Worm (Caenorhabditis elegans) whole organism, early embryonic: Measurements from ENCODE around the gene F54F2.6.

Source experiments
- B0310.2 ChIP-seq: sonication (generic microtip); optimal IDR thresholded peaks from 2 replicates; lab custom pipeline; 2016; ENCODE audit warnings: mild to moderate bottlenecking, missing genetic modification characterization, missing compliant biosample characterization
- aly-1 ChIP-seq: sonication (generic microtip); optimal IDR thresholded peaks from 2 replicates; lab custom pipeline; 2016; ENCODE audit warnings: missing genetic modification characterization, missing compliant biosample characterization
- ama-1 ChIP-seq: fragments of 150-350 bp; optimal IDR thresholded peaks from 2 replicates; lab custom pipeline; 2014
- ceh-13 ChIP-seq: fragments of 200-800 bp; sonication (Bioruptor generic); optimal IDR thresholded peaks from 2 replicates; lab custom pipeline; 2018; ENCODE audit warnings: mild to moderate bottlenecking, missing genetic modification characterization, missing compliant biosample characterization
- ceh-36 ChIP-seq: sonication (generic microtip); optimal IDR thresholded peaks from 2 replicates; lab custom pipeline; 2016; ENCODE audit warnings: missing genetic modification characterization, inconsistent platforms, missing compliant biosample characterization
- ets-7 ChIP-seq: sonication (generic microtip); optimal IDR thresholded peaks from 2 replicates; lab custom pipeline; 2016; ENCODE audit warnings: missing genotype, missing genetic modification characterization, missing compliant biosample characterization
- flt-1 ChIP-seq: fragments of 200-800 bp; sonication (Bioruptor generic); IDR thresholded peaks from 2 replicates; pipeline ENCODE4 v1.3.6; 2022; ENCODE audit warnings: missing genetic modification characterization, missing compliant biosample characterization
- hmbx-1 ChIP-seq: sonication (generic microtip); optimal IDR thresholded peaks from 2 replicates; lab custom pipeline; 2016; ENCODE audit warnings: mild to moderate bottlenecking, missing genetic modification characterization, missing compliant biosample characterization
- hmg-4 ChIP-seq: fragments of 200-800 bp; sonication (Bioruptor generic); optimal IDR thresholded peaks from 2 replicates; lab custom pipeline; 2018; ENCODE audit warnings: mild to moderate bottlenecking, missing genetic modification characterization, missing compliant biosample characterization
- hnd-1 ChIP-seq: sonication (generic microtip); optimal IDR thresholded peaks from 2 replicates; lab custom pipeline; 2016; ENCODE audit warnings: missing genetic modification characterization, missing compliant biosample characterization
- pes-1 ChIP-seq: fragments of 200-800 bp; sonication (Bioruptor generic); IDR thresholded peaks from 2 replicates; pipeline ENCODE4 v1.3.6; 2022; ENCODE audit warnings: missing genetic modification reagents, missing genetic modification characterization, missing compliant biosample characterization
- scrt-1 ChIP-seq: fragments of 200-800 bp; sonication (Bioruptor generic); IDR thresholded peaks from 2 replicates; pipeline ENCODE4 v1.3.6; 2022; ENCODE audit warnings: missing genetic modification characterization, missing compliant biosample characterization
- sea-1 ChIP-seq: fragments of 200-800 bp; sonication (Bioruptor generic); conservative IDR thresholded peaks from 2 replicates; pipeline ENCODE4 v1.3.6; 2022; ENCODE audit warnings: missing genetic modification characterization, missing compliant biosample characterization
- tbx-11 ChIP-seq: fragments of 200-800 bp; sonication (Bioruptor generic); IDR thresholded peaks from 2 replicates; pipeline ENCODE4 v1.3.6; 2022; ENCODE audit warnings: missing genetic modification characterization, missing compliant biosample characterization
- tbx-37 ChIP-seq: fragments of 200-800 bp; sonication (Bioruptor generic); conservative IDR thresholded peaks from 2 replicates; pipeline ENCODE4 v1.3.6; 2022; ENCODE audit warnings: missing genetic modification reagents, missing genetic modification characterization, missing compliant biosample characterization
- tra-4 ChIP-seq: sonication (generic microtip); optimal IDR thresholded peaks from 2 replicates; lab custom pipeline; 2017; ENCODE audit warnings: missing genetic modification characterization, missing compliant biosample characterization

The F54F2.6 gene

ce11 chrIII:8766467-8766866 is 34.0 kb downstream of the F54F2.6 start:
- TF ChIP-seq ama-1 (lab: Kevin White, UChicago), result no peak
- no peak for TF ChIP-seq hnd-1 (tag; lab: Kevin White, UChicago)
- TF ChIP-seq hmg-4 (GFP tag; lab: Kevin White, UChicago), result no peak
- no peak for TF ChIP-seq tbx-11 (GFP tag; lab: Robert Waterston, UW)

- no peak for TF ChIP-seq ama-1 (lab: Kevin White, UChicago)
- no peak for TF ChIP-seq ceh-36
- no peak for TF ChIP-seq hnd-1 (tag; lab: Kevin White, UChicago)
- no peak for TF ChIP-seq scrt-1 (GFP tag; lab: Robert Waterston, UW)
- TF ChIP-seq tbx-11 (GFP tag; lab: Robert Waterston, UW), result no peak
- TF ChIP-seq ets-7 (tag; lab: Kevin White, UChicago), result no peak
- no peak for TF ChIP-seq tra-4 (tag; lab: Kevin White, UChicago)
- no peak for TF ChIP-seq ceh-13
- TF ChIP-seq pes-1 (GFP tag; lab: Robert Waterston, UW), result no peak
- no peak for TF ChIP-seq sea-1 (GFP tag; lab: Robert Waterston, UW)
- no peak for TF ChIP-seq flt-1 (GFP tag; lab: Robert Waterston, UW)
- no peak for TF ChIP-seq hmg-4 (GFP tag; lab: Kevin White, UChicago)
Observed at ce11 chrIII:8765030-8765429, 35.5 kb downstream of the F54F2.6 start.

- TF ChIP-seq ets-7 (tag; lab: Kevin White, UChicago), result no peak
Observed at ce11 chrIII:8763111-8763510, 37.4 kb downstream of the F54F2.6 start.

ce11 chrIII:8762016-8762415 is 38.5 kb downstream of the F54F2.6 start:
- TF ChIP-seq B0310.2 (tag; lab: Kevin White, UChicago), result no peak
- TF ChIP-seq hmbx-1 (tag; lab: Kevin White, UChicago), result no peak
- no peak for TF ChIP-seq hmg-4 (GFP tag; lab: Kevin White, UChicago)
- no peak for TF ChIP-seq sea-1 (GFP tag; lab: Robert Waterston, UW)

DNA sequence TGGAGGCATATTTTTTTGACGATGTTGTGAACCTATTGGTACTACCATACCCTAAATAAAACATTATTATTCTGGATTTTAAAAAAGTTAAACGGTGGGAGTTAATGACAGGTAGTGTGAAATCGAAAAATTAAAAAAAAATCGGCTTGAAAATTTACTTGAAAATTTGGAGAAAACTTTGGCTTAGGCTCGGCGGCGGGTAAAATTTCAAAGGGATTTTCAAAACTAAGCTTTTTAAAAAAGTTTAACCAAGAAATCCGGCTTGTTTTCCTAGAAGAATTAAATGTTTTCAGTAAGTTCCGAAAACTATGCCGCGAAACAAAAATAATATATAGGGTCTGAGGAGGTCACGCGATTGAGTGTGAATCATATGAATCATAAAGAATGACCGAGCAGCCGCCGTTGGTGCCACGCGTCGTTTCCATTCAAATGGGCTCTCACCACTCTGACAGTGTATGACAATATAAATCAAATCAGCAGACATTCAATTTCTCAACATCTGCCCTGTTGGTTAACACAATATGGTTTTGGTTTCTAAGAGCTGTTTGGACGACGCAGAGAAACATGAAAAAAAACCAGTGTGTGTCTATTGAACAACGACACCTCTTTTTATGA is 39.4 kb downstream of the F54F2.6 start, which contains the start of gene aak-1:
Gene aak-1, minus strand, starts transcription at position 51 of the 615 bp plus-strand sequence.
- TF ChIP-seq ets-7 (tag; lab: Kevin White, UChicago) (no peak), hmbx-1 (tag; lab: Kevin White, UChicago) (no peak), tra-4 (tag; lab: Kevin White, UChicago) (no peak)

ce11 chrIII:8754682-8755081 is 45.8 kb downstream of the F54F2.6 start, which contains the start of gene tomm-70:
Gene tomm-70, minus strand, starts transcription at chrIII:8754750.
- TF ChIP-seq hnd-1 (tag; lab: Kevin White, UChicago), result no peak
- no peak for TF ChIP-seq aly-1 (tag; lab: Kevin White, UChicago)
- no peak for TF ChIP-seq ceh-36
- TF ChIP-seq tbx-11 (GFP tag; lab: Robert Waterston, UW), result no peak
- TF ChIP-seq scrt-1 (GFP tag; lab: Robert Waterston, UW), result no peak
- TF ChIP-seq tra-4 (tag; lab: Kevin White, UChicago), result no peak
- no peak for TF ChIP-seq hmbx-1 (tag; lab: Kevin White, UChicago)
- TF ChIP-seq ceh-13, result no peak

DNA sequence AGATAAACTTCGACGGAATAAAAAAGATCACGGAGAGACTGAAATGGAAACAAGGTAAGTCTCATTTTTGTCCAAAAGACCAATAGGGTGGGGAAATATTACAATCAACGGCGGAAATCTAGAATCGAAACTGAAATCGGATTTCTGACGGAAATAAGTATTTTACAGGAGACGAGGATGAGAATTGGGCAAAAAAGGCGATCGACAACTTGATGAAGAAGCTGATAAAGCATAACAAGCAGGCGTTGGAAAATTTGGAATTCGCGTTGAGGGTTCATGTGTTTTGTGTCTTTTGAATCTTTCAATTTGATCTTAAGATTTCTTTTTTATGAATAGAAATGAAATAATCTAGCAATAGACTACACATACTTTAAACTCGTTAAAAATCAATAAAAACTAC is 49.9 kb downstream of the F54F2.6 start, which contains the start of gene ugtp-1:
Gene ugtp-1, minus strand, starts transcription at position 101 of the 400 bp plus-strand sequence.
- TF ChIP-seq tbx-37, result no peak
